Fruit fly (Drosophila melanogaster): Measurements from ENCODE around the gene CG14852.

Gene CG14852

dm6 chr3R:14565065-14565977 lies at the start of gene CG14852:
Gene CG14852, plus strand, starts transcription at chr3R:14565927.
- TF ChIP-seq Dll (optimal IDR thresholded peaks at IDR 0.05) (no peak), CG8478 (optimal IDR thresholded peaks at IDR 0.05) (no peak), psq (optimal IDR thresholded peaks at IDR 0.05) (no peak), EcR (GFP tag; optimal IDR thresholded peaks at IDR 0.05) (no peak), pan (optimal IDR thresholded peaks at IDR 0.05) (no peak), usp (GFP tag; optimal IDR thresholded peaks at IDR 0.05) (no peak)

DNA sequence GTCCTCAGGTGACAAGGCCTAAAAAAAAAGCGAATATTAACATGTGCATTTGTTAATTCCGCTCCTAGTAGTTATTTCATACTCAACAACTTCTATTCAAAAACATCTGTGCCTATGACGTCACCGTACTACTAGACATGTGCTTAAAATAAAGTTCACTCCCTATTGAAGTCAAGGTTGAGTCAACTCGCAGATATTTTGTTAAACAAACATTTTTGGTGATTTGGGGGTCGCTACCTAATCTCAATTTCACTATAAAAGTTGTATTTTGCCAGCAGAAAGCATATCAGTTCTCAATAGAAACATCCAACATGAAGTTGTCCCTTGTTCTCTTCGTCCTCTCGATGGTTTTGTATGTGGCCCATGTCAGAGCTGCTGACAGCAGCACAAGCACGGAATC lies 49.0 kb upstream of the CG14852 start, which contains the start of gene CG34273:
Gene CG34273 (plus strand): TSS at position 301 of the 400 bp plus-strand sequence.
- no peak for TF ChIP-seq CG8478 (optimal IDR thresholded peaks at IDR 0.05)

- TF ChIP-seq psq (optimal IDR thresholded peaks at IDR 0.05) (no peak), Dll (optimal IDR thresholded peaks at IDR 0.05) (no peak), EcR (GFP tag; optimal IDR thresholded peaks at IDR 0.05) (no peak)
Observed at dm6 chr3R:14520749-14521148, 45.0 kb upstream of the CG14852 start, which contains the start of gene Cyp313a1. Gene Cyp313a1, plus strand, starts transcription at chr3R:14521049.

DNA sequence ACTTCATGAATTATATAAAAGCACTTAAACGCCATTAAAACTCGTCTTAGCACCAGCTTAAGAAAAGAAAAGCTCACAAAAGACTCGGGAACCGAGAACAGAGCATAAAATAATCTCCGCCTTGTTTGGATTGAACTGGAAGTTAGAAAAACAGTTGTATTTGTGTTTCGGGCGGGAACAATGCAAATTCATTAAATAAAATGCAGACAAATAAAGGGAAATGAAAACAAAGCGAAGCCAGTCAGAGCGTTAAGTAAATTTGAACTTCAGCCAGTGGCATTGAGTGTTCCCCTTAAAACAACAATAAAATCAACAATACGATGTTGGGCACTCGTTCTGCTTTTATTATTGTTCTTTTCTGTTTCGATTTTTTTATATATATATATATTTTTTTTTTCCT lies 39.1 kb upstream of the CG14852 start:
- no peak for TF ChIP-seq usp (GFP tag; optimal IDR thresholded peaks at IDR 0.05)
- TF ChIP-seq pan (optimal IDR thresholded peaks at IDR 0.05): no peak
- no peak for TF ChIP-seq CG8478 (optimal IDR thresholded peaks at IDR 0.05)
- no peak for TF ChIP-seq Dll (optimal IDR thresholded peaks at IDR 0.05)
- no peak for TF ChIP-seq psq (optimal IDR thresholded peaks at IDR 0.05)
- TF ChIP-seq EcR (GFP tag; optimal IDR thresholded peaks at IDR 0.05): no peak

- TF ChIP-seq psq (optimal IDR thresholded peaks at IDR 0.05) (no peak), usp (GFP tag; optimal IDR thresholded peaks at IDR 0.05) (no peak), pan (optimal IDR thresholded peaks at IDR 0.05) (no peak), EcR (GFP tag; optimal IDR thresholded peaks at IDR 0.05) (no peak), Dll (optimal IDR thresholded peaks at IDR 0.05) (no peak), CG8478 (optimal IDR thresholded peaks at IDR 0.05) (no peak)
Observed at dm6 chr3R:14542038-14542437, 23.7 kb upstream of the CG14852 start.

DNA sequence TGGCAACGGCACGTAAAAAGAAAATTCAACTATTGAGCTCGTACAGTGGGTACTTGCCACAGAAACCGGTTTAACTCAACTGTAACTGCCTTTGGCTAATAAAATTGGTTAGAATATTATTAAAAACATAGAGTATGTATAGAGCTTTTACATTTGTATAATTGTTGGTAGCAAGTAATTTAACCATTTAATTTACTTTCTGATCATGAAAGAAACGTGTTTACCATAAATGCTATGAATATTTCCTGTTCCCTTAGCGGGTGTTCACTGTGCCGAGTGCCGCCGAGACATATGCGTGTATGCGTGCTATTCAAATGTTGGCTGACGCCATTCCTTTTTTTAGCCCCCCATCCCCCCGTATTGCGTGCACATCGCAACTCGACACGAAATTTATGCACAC lies 17.0 kb upstream of the CG14852 start:
- TF ChIP-seq pan (optimal IDR thresholded peaks at IDR 0.05): no peak
- TF ChIP-seq CG8478 (optimal IDR thresholded peaks at IDR 0.05): no peak
- TF ChIP-seq EcR (GFP tag; optimal IDR thresholded peaks at IDR 0.05): no peak
- TF ChIP-seq usp (GFP tag; optimal IDR thresholded peaks at IDR 0.05): no peak
- no peak for TF ChIP-seq Dll (optimal IDR thresholded peaks at IDR 0.05)
- no peak for TF ChIP-seq psq (optimal IDR thresholded peaks at IDR 0.05)

DNA sequence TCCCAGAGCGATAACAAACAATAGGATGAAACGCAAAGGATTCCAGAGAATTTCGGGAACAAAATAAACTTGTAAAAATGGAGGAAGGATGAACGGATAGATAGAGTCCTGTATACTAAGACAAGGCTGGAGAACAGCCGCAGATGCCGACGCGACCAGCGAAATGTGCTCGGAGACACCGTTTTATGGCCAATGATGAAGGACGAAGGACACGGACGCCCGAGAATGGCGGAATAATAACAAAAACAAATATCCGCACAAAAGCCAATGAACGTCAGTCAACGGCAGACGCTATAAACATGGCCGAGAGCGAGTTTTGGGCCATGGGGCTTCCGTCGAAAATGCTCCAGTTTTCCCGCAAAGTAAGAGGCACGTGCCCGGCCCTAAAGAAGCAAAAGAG lies 10.7 kb upstream of the CG14852 start:
- TF ChIP-seq EcR (GFP tag; optimal IDR thresholded peaks at IDR 0.05): no peak
- no peak for TF ChIP-seq pan (optimal IDR thresholded peaks at IDR 0.05)
- no peak for TF ChIP-seq CG8478 (optimal IDR thresholded peaks at IDR 0.05)
- no peak for TF ChIP-seq usp (GFP tag; optimal IDR thresholded peaks at IDR 0.05)
- TF ChIP-seq Dll (optimal IDR thresholded peaks at IDR 0.05): no peak
- TF ChIP-seq psq (optimal IDR thresholded peaks at IDR 0.05): no peak

dm6 chr3R:14557480-14558354 lies 8.0 kb upstream of the CG14852 start, which contains the start of gene Pde6:
Gene Pde6, minus strand, starts transcription at chr3R:14558304.
- TF ChIP-seq EcR (GFP tag; optimal IDR thresholded peaks at IDR 0.05) (no peak), usp (GFP tag; optimal IDR thresholded peaks at IDR 0.05) (no peak), pan (optimal IDR thresholded peaks at IDR 0.05) (no peak), psq (optimal IDR thresholded peaks at IDR 0.05) (no peak), Dll (optimal IDR thresholded peaks at IDR 0.05) (no peak), CG8478 (optimal IDR thresholded peaks at IDR 0.05) (no peak)

dm6 chr3R:14558383-14558883 lies 7.3 kb upstream of the CG14852 start:
- TF ChIP-seq pan (optimal IDR thresholded peaks at IDR 0.05) (no peak), Dll (optimal IDR thresholded peaks at IDR 0.05) (no peak), EcR (GFP tag; optimal IDR thresholded peaks at IDR 0.05) (no peak), usp (GFP tag; optimal IDR thresholded peaks at IDR 0.05) (no peak), CG8478 (optimal IDR thresholded peaks at IDR 0.05) (no peak), psq (optimal IDR thresholded peaks at IDR 0.05) (no peak)

DNA sequence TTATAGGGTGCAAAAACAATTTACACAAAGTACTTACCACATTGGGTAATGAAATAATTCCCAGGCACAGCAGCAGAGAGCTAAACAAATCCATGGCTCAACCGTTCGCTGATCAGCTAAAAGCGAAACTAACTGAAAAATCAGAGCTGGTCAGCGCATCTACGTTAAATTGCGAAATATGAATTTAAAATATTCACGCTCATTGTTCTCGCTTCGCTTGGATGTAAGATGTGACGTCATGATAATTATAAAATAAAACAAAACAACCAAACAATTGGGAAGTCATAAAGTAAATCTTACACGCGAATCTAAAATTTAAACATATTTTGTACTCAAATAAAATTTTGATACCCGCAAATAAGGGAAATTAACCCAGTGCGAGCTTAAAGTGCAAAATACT lies 5.8 kb upstream of the CG14852 start, which contains the start of gene CG14854:
Gene CG14854 (minus strand): TSS at position 101 of the 400 bp plus-strand sequence.
- TF ChIP-seq CG8478 (optimal IDR thresholded peaks at IDR 0.05) (no peak), psq (optimal IDR thresholded peaks at IDR 0.05) (no peak), usp (GFP tag; optimal IDR thresholded peaks at IDR 0.05) (no peak), Dll (optimal IDR thresholded peaks at IDR 0.05) (no peak), pan (optimal IDR thresholded peaks at IDR 0.05) (no peak)

DNA sequence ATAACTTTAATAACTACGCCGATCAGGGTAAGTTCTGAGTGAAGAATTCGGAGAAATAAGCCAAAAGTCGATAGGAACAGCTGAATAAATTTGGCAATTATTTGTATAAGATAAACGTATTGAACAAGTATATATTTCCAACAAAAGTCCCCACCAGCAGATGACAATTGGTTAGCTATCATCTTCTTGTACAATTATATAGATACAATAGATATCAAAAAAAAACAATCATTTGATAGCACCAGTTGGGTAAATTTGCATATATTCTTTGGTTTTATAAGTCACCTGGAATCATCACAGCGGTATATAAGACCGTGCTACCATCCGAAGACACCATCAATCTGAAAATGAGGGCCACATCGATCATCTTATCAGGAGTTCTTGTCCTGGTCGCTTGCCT lies 5.1 kb upstream of the CG14852 start, which contains the start of gene Jig:
Gene Jig (plus strand): TSS at position 301 of the 400 bp plus-strand sequence.
- TF ChIP-seq Dll (optimal IDR thresholded peaks at IDR 0.05) (no peak), EcR (GFP tag; optimal IDR thresholded peaks at IDR 0.05) (no peak), pan (optimal IDR thresholded peaks at IDR 0.05) (no peak), CG8478 (optimal IDR thresholded peaks at IDR 0.05) (no peak), psq (optimal IDR thresholded peaks at IDR 0.05) (no peak), usp (GFP tag; optimal IDR thresholded peaks at IDR 0.05) (no peak)
